Worm (Caenorhabditis elegans) whole organism, midembryonic: ENCODE measurements around the gene T21C12.4.

ENCODE experiments used
- T22C8.4 ChIP-seq: fragments of 200-800 bp; sonication (Bioruptor generic); IDR thresholded peaks from 2 replicates; pipeline ENCODE4 v1.3.6; 2022; ENCODE audit warnings: missing genetic modification characterization, missing compliant biosample characterization
- cog-1 ChIP-seq: sonication (generic microtip); optimal IDR thresholded peaks from 2 replicates; lab custom pipeline; 2016; ENCODE audit warnings: missing genetic modification characterization, missing compliant biosample characterization
- flt-1 ChIP-seq: fragments of 200-800 bp; sonication (Bioruptor generic); IDR thresholded peaks from 2 replicates; pipeline ENCODE4 v1.3.6; 2022; ENCODE audit warnings: missing genetic modification characterization, missing compliant biosample characterization
- klf-2 ChIP-seq: fragments of 200-800 bp; sonication (Bioruptor generic); conservative IDR thresholded peaks from 2 replicates; pipeline ENCODE4 v1.3.6; 2022; ENCODE audit warnings: missing genetic modification reagents, missing genetic modification characterization, missing compliant biosample characterization
- med-1 ChIP-seq: sonication (generic microtip); optimal IDR thresholded peaks from 2 replicates; lab custom pipeline; 2017; ENCODE audit warnings: missing genetic modification characterization, mild to moderate bottlenecking, missing compliant biosample characterization, antibody characterized with exemption, missing genetic modification reagents; ENCODE audit not compliant: insufficient read depth
- ref-1 ChIP-seq: fragments of 200-800 bp; sonication (Bioruptor generic); conservative IDR thresholded peaks from 2 replicates; pipeline ENCODE4 v1.3.6; 2022; ENCODE audit warnings: missing genetic modification reagents, missing genetic modification characterization, missing compliant biosample characterization
- tab-1 ChIP-seq: fragments of 200-800 bp; sonication (Bioruptor generic); IDR thresholded peaks from 2 replicates; pipeline ENCODE4 v1.3.6; 2022; ENCODE audit warnings: missing genetic modification characterization, missing compliant biosample characterization
- ztf-23 ChIP-seq: fragments of 200-800 bp; sonication (Bioruptor generic); IDR thresholded peaks from 2 replicates; pipeline ENCODE4 v1.3.6; 2022; ENCODE audit warnings: missing genetic modification reagents, missing genetic modification characterization, missing compliant biosample characterization
- ztf-29 ChIP-seq: fragments of 200-800 bp; sonication (Bioruptor generic); IDR thresholded peaks from 2 replicates; pipeline ENCODE4 v1.3.6; 2022; ENCODE audit warnings: missing genetic modification reagents, missing genetic modification characterization, missing compliant biosample characterization

T21C12.4 gene

ce11 chrIII:10592729-10593128 lies 34.9 kb upstream of the T21C12.4 start, which contains the start of gene Y45F3A.8:
TSS of gene Y45F3A.8 (minus strand) at chrIII:10592829.
- TF ChIP-seq ztf-29 (GFP tag; lab: Robert Waterston, UW), result no peak
- TF ChIP-seq ref-1, result no peak

- TF ChIP-seq T22C8.4 (GFP tag; lab: Robert Waterston, UW), result no peak
- TF ChIP-seq med-1 (GFP tag; lab: Kevin White, UChicago), result no peak
- TF ChIP-seq klf-2 (GFP tag; lab: Robert Waterston, UW), result no peak
- no peak for TF ChIP-seq ztf-23
- no peak for TF ChIP-seq tab-1 (GFP tag; lab: Robert Waterston, UW)
- TF ChIP-seq ztf-29 (GFP tag; lab: Robert Waterston, UW), result no peak
- TF ChIP-seq ref-1, result no peak
- TF ChIP-seq flt-1 (GFP tag; lab: Robert Waterston, UW), result no peak
- TF ChIP-seq cog-1 (tag; lab: Kevin White, UChicago), result no peak
Measured at ce11 chrIII:10592074-10592473, 34.3 kb upstream of the T21C12.4 start.

ce11 chrIII:10586243-10586642 lies 28.4 kb upstream of the T21C12.4 start, which contains the start of gene Y45F3A.5:
TSS of gene Y45F3A.5 (minus strand) at chrIII:10586343.
- no peak for TF ChIP-seq ref-1
- TF ChIP-seq tab-1 (GFP tag; lab: Robert Waterston, UW), result no peak
- TF ChIP-seq ztf-23, result no peak
- TF ChIP-seq klf-2 (GFP tag; lab: Robert Waterston, UW), result no peak

DNA sequence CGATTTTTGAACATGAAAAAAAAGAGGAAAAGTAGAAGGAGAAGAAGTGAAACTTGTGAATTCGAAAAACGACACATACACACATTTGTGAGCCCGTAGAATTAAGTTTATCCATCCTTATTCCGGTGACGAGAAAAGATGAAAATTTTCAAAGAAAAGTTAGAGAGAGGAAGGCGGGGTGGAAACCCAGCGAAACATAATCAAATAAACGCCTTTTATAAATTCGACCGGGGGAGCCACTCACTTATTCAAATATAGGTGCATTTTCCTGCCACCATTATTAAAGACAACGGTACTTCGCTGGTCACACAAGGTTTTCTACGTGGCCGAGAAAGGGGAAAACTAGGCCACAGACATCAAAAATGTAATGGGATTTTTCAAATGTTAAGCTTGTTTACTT lies 25.7 kb upstream of the T21C12.4 start:
- no peak for TF ChIP-seq ref-1
- TF ChIP-seq cog-1 (tag; lab: Kevin White, UChicago), result no peak
- TF ChIP-seq klf-2 (GFP tag; lab: Robert Waterston, UW), result no peak
- TF ChIP-seq ztf-29 (GFP tag; lab: Robert Waterston, UW), result no peak
- no peak for TF ChIP-seq med-1 (GFP tag; lab: Kevin White, UChicago)
- TF ChIP-seq T22C8.4 (GFP tag; lab: Robert Waterston, UW), result no peak
- TF ChIP-seq flt-1 (GFP tag; lab: Robert Waterston, UW), result no peak

DNA sequence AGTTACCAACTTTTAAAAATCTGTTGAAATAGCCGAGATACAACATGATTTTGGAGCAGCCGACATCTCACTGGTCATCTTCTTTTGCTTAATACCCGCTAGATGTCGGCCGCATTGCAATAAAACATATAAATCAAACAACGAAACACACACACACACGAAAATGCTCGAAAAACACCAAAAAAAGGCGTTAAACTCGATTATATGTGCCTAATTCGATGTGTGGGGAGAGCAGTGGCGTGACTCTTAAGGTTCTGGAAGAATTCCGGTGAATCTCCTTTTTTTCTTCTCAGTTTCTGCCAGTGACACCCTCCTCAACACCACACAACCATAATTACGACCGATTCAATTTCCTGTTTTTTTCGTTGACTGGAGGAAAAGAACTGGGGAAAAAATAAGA lies 22.4 kb upstream of the T21C12.4 start:
- TF ChIP-seq flt-1 (GFP tag; lab: Robert Waterston, UW) (no peak), med-1 (GFP tag; lab: Kevin White, UChicago) (no peak), T22C8.4 (GFP tag; lab: Robert Waterston, UW) (no peak), ztf-29 (GFP tag; lab: Robert Waterston, UW) (no peak), tab-1 (GFP tag; lab: Robert Waterston, UW) (no peak), ref-1 (no peak), klf-2 (GFP tag; lab: Robert Waterston, UW) (no peak)

DNA sequence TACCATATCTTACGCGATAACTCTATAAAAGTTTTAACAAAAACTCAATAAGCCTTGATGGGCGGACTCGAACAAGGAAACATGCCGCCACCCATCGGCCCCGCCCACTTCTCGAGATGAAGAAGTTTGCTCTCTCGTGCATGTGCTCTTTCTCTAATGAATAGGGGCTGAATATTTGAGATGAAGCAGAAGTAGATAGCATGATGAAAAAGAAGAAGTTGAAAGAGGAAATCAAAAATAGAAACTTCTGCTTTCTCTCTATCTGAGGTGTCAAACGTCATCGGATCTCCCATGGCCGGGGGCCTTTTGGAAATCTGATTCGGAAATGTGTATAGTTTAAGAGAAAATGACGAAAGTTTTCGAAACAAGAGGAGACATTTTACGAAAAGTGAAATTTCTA lies 21.1 kb upstream of the T21C12.4 start:
- no peak for TF ChIP-seq flt-1 (GFP tag; lab: Robert Waterston, UW)
- no peak for TF ChIP-seq ztf-29 (GFP tag; lab: Robert Waterston, UW)
- no peak for TF ChIP-seq klf-2 (GFP tag; lab: Robert Waterston, UW)
- no peak for TF ChIP-seq cog-1 (tag; lab: Kevin White, UChicago)
- TF ChIP-seq ref-1, result no peak
- no peak for TF ChIP-seq med-1 (GFP tag; lab: Kevin White, UChicago)
- no peak for TF ChIP-seq ztf-23
- TF ChIP-seq tab-1 (GFP tag; lab: Robert Waterston, UW), result no peak
- no peak for TF ChIP-seq T22C8.4 (GFP tag; lab: Robert Waterston, UW)

DNA sequence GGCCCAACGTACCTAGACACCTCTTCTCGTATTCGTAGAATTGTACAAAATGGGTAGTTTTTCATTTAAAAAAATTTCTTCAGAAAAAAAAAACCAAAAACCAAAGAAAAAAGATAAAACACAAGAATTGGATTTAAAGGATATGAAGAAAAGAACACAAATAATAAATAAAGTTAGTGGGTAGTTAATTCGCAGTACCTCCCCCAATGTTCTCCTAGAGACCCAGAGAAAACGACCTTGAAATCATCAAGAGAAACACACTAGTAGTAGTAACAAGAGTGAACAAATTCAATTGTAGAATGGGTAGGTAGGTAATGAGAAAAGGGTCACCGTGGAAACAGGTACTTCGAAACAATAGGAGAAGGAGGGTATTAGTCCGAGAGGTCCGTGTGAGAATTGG lies 20.0 kb upstream of the T21C12.4 start:
- no peak for TF ChIP-seq T22C8.4 (GFP tag; lab: Robert Waterston, UW)
- TF ChIP-seq flt-1 (GFP tag; lab: Robert Waterston, UW), result no peak
- TF ChIP-seq ztf-23, result no peak
- TF ChIP-seq tab-1 (GFP tag; lab: Robert Waterston, UW), result no peak
- TF ChIP-seq cog-1 (tag; lab: Kevin White, UChicago), result no peak
- no peak for TF ChIP-seq med-1 (GFP tag; lab: Kevin White, UChicago)
- TF ChIP-seq klf-2 (GFP tag; lab: Robert Waterston, UW), result no peak
- no peak for TF ChIP-seq ref-1
- no peak for TF ChIP-seq ztf-29 (GFP tag; lab: Robert Waterston, UW)

ce11 chrIII:10575320-10575719 lies 17.5 kb upstream of the T21C12.4 start, which contains the start of gene Y45F3A.4:
TSS of gene Y45F3A.4 (minus strand) at chrIII:10575420.
- TF ChIP-seq cog-1 (tag; lab: Kevin White, UChicago) (no peak), ref-1 (no peak), T22C8.4 (GFP tag; lab: Robert Waterston, UW) (no peak), ztf-29 (GFP tag; lab: Robert Waterston, UW) (no peak), klf-2 (GFP tag; lab: Robert Waterston, UW) (no peak), tab-1 (GFP tag; lab: Robert Waterston, UW) (no peak), ztf-23 (no peak), flt-1 (GFP tag; lab: Robert Waterston, UW) (no peak), med-1 (GFP tag; lab: Kevin White, UChicago) (no peak)

- TF ChIP-seq tab-1 (GFP tag; lab: Robert Waterston, UW), result no peak
Measured at ce11 chrIII:10569246-10569645, 11.4 kb upstream of the T21C12.4 start.

- no peak for TF ChIP-seq med-1 (GFP tag; lab: Kevin White, UChicago)
Measured at ce11 chrIII:10565926-10566325, 8.1 kb upstream of the T21C12.4 start, which contains the start of gene acdh-11. TSS of gene acdh-11 (plus strand) at chrIII:10566258.

- TF ChIP-seq ztf-29 (GFP tag; lab: Robert Waterston, UW), result no peak
- TF ChIP-seq T22C8.4 (GFP tag; lab: Robert Waterston, UW), result peak; percentile 70
Measured at ce11 chrIII:10562542-10562941, 4.7 kb upstream of the T21C12.4 start.
